Fruit fly (Drosophila melanogaster) Kc167 (cell line): ENCODE measurements around the gene CG2694.

Experiments
- Myc ChIP-seq: fragments of >200 bp; optimal IDR thresholded peaks from 2 replicates; lab custom pipeline; 2017; ENCODE audit warnings: missing external identifiers
- Sin3A ChIP-seq: fragments of >200 bp; optimal IDR thresholded peaks from 2 replicates; lab custom pipeline; 2018; ENCODE audit warnings: missing external identifiers
- h ChIP-seq: fragments of >200 bp; optimal IDR thresholded peaks from 3 replicates; lab custom pipeline; 2018; ENCODE audit warnings: missing external identifiers
- insv ChIP-seq: fragments of >200 bp; optimal IDR thresholded peaks from 3 replicates; lab custom pipeline; 2018; ENCODE audit warnings: missing external identifiers
- psq ChIP-seq: fragments of >200 bp; optimal IDR thresholded peaks from 2 replicates; lab custom pipeline; 2017; ENCODE audit warnings: missing external identifiers
- ttk ChIP-seq: sonication (Bioruptor generic); optimal IDR thresholded peaks from 2 replicates; lab custom pipeline; 2017; ENCODE audit warnings: missing external identifiers

The CG2694 gene

dm6 chrX:2742067-2742466, 28.2 kb downstream of the CG2694 start:
- no peak for TF ChIP-seq insv (lab: Kevin White, UChicago)
- TF ChIP-seq Sin3A (lab: Kevin White, UChicago): no peak
- no peak for TF ChIP-seq psq (lab: Kevin White, UChicago)
- no peak for TF ChIP-seq h (lab: Kevin White, UChicago)

- TF ChIP-seq Myc (lab: Kevin White, UChicago): no peak
- no peak for TF ChIP-seq psq (lab: Kevin White, UChicago)
- TF ChIP-seq insv (lab: Kevin White, UChicago): no peak
Measured at dm6 chrX:2743020-2743419, 29.1 kb downstream of the CG2694 start.

DNA sequence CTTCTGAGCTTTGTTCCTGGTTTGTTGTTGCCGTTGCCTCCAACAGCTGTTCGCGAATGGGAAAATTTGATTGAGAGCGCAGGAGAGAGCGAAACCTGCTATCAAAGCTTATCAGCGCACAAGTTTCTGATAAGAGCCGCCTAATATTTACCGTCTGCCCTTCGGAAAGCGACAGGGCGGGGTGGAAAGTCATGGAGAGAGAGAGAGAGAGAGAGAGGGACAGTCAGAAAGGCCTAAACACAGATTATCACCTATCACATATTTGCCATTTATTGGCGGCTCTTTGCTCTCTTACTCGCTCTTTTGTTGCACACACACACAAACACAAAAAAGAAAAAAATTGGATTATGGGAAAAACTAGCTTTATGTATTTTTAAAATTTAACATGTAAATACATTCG, 29.7 kb downstream of the CG2694 start:
- TF ChIP-seq insv (lab: Kevin White, UChicago) (no peak), Sin3A (lab: Kevin White, UChicago) (no peak), ttk (lab: Kevin White, UChicago) (no peak), h (lab: Kevin White, UChicago) (no peak), psq (lab: Kevin White, UChicago) (no peak), Myc (lab: Kevin White, UChicago) (no peak)

DNA sequence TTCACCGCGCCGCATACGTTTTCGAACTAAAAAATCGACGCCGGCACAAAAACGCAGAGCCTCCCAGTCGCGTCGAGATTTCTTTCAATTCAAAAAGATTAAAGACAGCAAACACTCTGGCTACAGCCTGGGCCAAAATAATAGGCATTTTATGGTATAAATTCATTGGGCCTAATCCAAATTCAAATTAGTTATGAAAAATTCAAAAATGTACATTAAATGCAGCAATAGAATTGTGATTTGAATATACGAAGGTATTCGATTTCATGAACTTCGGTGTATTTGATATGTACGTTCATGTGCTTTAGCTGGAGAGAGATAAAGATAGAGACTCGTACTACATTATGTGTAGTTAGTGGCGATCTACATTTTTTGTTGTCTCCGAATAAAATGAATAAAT, 30.2 kb downstream of the CG2694 start, which contains the start of gene Syx4:
Syx4 (minus strand) TSS at position 35 of the 400 bp plus-strand sequence.
- TF ChIP-seq ttk (lab: Kevin White, UChicago) (no peak), psq (lab: Kevin White, UChicago) (no peak), insv (lab: Kevin White, UChicago) (no peak), Sin3A (lab: Kevin White, UChicago) (no peak), h (lab: Kevin White, UChicago) (no peak), Myc (lab: Kevin White, UChicago) (no peak)

DNA sequence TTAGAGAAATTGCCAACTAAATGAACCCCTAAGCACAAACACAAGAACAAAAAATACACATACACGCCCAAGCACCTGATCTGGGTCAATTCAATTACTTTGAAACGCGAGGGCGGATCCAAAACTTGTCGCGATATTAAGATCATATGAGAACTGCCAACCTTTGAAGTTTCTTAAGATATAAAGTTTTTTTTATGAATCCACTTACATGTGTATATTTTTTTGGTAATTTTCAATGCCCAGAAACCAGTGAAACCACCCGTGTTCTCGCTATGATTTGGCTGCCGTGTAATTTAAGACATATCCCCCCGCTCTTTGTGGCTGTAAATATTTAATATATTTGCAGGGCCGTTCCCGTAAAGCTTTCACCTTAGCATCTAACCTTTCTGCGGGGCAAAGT, 35.8 kb downstream of the CG2694 start:
- TF ChIP-seq ttk (lab: Kevin White, UChicago) (no peak), psq (lab: Kevin White, UChicago) (no peak), Sin3A (lab: Kevin White, UChicago) (no peak), Myc (lab: Kevin White, UChicago) (no peak), insv (lab: Kevin White, UChicago) (no peak), h (lab: Kevin White, UChicago) (no peak)

dm6 chrX:2757400-2757799, 43.5 kb downstream of the CG2694 start:
- TF ChIP-seq insv (lab: Kevin White, UChicago): no peak
- no peak for TF ChIP-seq ttk (lab: Kevin White, UChicago)
- no peak for TF ChIP-seq Sin3A (lab: Kevin White, UChicago)
- no peak for TF ChIP-seq psq (lab: Kevin White, UChicago)
- TF ChIP-seq h (lab: Kevin White, UChicago): no peak
- no peak for TF ChIP-seq Myc (lab: Kevin White, UChicago)

DNA sequence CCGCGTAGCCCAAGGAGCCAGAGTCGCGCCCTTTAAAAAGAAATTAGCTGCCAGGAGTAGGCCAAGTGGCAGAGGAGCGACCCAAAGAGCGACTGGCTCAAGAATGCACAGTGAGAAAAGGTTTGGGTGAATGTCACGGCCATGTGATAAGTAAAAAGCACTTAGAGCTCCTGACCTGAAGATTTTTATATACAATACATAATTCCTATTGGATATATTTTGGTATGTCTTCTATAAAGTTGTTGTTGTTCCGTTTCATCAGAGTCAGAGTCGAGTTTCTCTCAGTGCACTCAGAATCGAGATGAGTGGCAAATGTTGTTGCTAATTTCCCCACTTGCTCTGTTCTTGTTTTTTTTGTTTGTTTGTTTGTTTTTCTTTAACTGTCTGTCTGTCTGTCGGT, 47.3 kb downstream of the CG2694 start:
- TF ChIP-seq ttk (lab: Kevin White, UChicago) (no peak), psq (lab: Kevin White, UChicago) (no peak), Myc (lab: Kevin White, UChicago) (no peak), insv (lab: Kevin White, UChicago) (no peak), Sin3A (lab: Kevin White, UChicago) (no peak), h (lab: Kevin White, UChicago) (no peak)

DNA sequence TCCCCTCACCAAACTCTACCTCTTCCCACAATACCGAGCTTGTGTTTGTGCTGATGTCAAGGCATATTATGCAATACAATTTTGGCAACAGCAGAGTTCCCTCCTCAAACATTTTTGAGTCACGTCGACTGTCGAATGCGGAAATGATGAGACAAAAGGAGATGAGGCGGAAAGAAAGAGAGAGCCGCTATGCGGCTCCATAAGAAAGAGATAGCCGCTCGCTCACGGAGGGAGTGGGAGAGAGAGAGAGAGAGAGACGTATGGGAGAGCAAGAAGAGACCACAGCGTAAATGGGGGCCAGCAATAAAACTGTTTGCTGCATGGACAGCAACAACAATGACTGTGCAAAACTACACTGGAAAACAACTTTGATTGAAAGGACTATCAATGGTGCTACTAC, 51.6 kb downstream of the CG2694 start:
- TF ChIP-seq h (lab: Kevin White, UChicago): no peak
- no peak for TF ChIP-seq insv (lab: Kevin White, UChicago)
- TF ChIP-seq psq (lab: Kevin White, UChicago): no peak
